Fruit fly (Drosophila melanogaster) whole organism: ENCODE data around the gene Csas.

Experiments
- CG8478 ChIP-seq: fragments of >200 bp; optimal IDR thresholded peaks from 2 replicates; lab custom pipeline; 2018; ENCODE audit warnings: inconsistent platforms
- Dll ChIP-seq: fragments of >200 bp; optimal IDR thresholded peaks from 2 replicates; lab custom pipeline; 2017
- EcR ChIP-seq, 2 experiments: fragments of >200 bp; optimal IDR thresholded peaks; 2 replicates each; lab custom pipeline; 2017; ENCODE audit warnings: missing biosample characterization in 2 of 2, missing genetic modification characterization in 2 of 2, missing genetic modification reagents in 2 of 2
- pan ChIP-seq: fragments of >200 bp; optimal IDR thresholded peaks from 2 replicates; lab custom pipeline; 2017
- psq ChIP-seq: fragments of >200 bp; optimal IDR thresholded peaks from 2 replicates; lab custom pipeline; 2017
- usp ChIP-seq: fragments of >200 bp; optimal IDR thresholded peaks from 2 replicates; lab custom pipeline; 2017; ENCODE audit warnings: missing biosample characterization, missing genetic modification characterization, mixed read lengths

Gene Csas

DNA sequence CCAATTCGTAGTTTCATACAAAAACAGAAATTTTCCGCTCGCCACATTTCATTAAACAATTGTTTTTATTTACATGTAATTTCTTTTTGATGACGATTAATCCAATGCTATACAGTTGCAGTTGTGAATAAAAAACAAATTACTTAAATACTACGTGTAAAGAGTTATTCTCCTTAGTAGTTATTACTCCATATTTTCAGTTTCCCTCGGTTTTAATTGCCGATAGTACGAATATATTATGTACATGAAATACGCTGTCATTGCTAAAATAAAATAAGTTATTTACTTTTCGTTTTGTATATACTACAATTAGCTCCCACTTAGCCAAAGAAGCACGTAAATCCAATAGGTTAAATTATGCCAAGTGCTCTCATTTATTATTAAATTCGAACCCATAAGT lies 35.2 kb downstream of the Csas start, which contains the start of gene CG42655:
Gene CG42655, minus strand, starts transcription at position 101 of the 400 bp plus-strand sequence.
- TF ChIP-seq pan (lab: Kevin White, UChicago) (no peak), CG8478 (no peak), Dll (lab: Kevin White, UChicago) (no peak), usp (no peak), EcR (GFP tag; optimal IDR thresholded peaks at IDR 0.05; lab: Kevin White, UChicago) (no peak), psq (lab: Kevin White, UChicago) (no peak)

DNA sequence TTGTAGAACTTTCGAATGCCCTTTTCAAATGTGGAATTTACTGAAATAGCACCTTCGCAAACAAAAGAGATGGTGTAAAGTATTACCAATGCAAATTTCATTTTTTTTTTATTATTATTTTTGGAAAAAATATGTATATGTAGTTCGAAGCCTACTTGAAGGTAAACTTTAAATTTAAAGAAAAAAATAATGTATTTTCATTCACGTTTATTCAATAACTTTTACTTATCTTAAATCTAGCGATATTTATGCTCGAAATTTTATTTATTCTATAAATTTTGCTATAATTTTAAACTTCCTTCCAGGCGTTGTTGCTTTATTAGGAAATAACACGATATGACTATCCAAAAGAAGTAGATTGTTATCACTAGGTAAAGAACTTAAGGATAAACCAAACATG lies 36.1 kb downstream of the Csas start, which contains the start of gene CG33710:
Gene CG33710, minus strand, starts transcription at position 101 of the 400 bp plus-strand sequence.
- no peak for TF ChIP-seq pan (lab: Kevin White, UChicago)
- no peak for TF ChIP-seq usp
- TF ChIP-seq psq (lab: Kevin White, UChicago): no peak
- TF ChIP-seq Dll (lab: Kevin White, UChicago): no peak
- no peak for TF ChIP-seq CG8478
- TF ChIP-seq EcR (GFP tag; optimal IDR thresholded peaks at IDR 0.05; lab: Kevin White, UChicago): no peak

DNA sequence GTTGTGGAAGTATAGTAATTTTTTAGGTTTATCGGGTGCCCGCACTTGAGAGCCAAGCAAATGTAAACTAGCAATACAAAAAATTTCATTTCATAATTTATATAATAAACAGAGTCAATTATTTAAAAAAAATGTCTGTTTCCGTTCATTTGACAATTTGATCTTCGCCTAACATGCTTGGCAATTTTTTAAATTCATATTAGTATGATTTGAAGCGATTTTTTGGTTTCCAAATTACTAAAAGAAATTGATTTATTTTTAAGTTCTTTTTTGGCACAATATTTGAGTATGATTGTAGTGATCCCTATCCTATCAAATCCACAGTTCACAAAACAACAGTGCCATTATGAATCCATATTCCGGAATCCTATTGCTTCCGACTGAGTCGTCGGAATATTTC lies 36.9 kb downstream of the Csas start, which contains the start of gene CG34258:
Gene CG34258, minus strand, starts transcription at position 101 of the 400 bp plus-strand sequence.
- TF ChIP-seq pan (lab: Kevin White, UChicago): no peak
- no peak for TF ChIP-seq EcR (GFP tag; optimal IDR thresholded peaks at IDR 0.05; lab: Kevin White, UChicago)
- no peak for TF ChIP-seq psq (lab: Kevin White, UChicago)
- no peak for TF ChIP-seq usp
- no peak for TF ChIP-seq CG8478
- no peak for TF ChIP-seq Dll (lab: Kevin White, UChicago)

- TF ChIP-seq Dll (lab: Kevin White, UChicago) (no peak), usp (no peak), psq (lab: Kevin White, UChicago) (no peak), pan (lab: Kevin White, UChicago) (no peak), EcR (GFP tag; optimal IDR thresholded peaks at IDR 0.05; lab: Kevin White, UChicago) (no peak), CG8478 (no peak)
Measured at dm6 chr3L:19951035-19951434, 37.8 kb downstream of the Csas start, which contains the start of gene CG32219. Gene CG32219 (minus strand): TSS chr3L:19951135.

DNA sequence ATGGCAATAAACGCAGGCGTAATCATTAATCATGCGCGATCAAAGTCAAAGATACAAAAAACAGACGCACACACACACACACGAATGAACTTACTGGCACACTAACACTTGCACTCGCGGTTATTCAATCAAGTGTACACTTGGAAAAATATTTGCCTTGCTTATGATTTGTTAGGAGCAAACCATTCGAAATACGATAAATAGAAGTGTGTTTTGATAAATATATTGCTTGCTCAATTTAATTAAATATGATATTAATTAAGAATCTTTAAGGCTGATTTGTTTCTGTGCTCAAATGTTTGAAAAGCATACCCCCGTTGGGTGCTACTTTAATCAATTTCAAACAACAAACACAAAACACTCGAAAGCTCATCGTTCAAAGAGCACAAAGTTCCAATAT lies 43.3 kb downstream of the Csas start:
- TF ChIP-seq psq (lab: Kevin White, UChicago): no peak
- TF ChIP-seq CG8478: no peak
- TF ChIP-seq usp: no peak
- TF ChIP-seq pan (lab: Kevin White, UChicago): no peak
- no peak for TF ChIP-seq EcR (GFP tag; optimal IDR thresholded peaks at IDR 0.05; lab: Kevin White, UChicago)
- no peak for TF ChIP-seq Dll (lab: Kevin White, UChicago)

DNA sequence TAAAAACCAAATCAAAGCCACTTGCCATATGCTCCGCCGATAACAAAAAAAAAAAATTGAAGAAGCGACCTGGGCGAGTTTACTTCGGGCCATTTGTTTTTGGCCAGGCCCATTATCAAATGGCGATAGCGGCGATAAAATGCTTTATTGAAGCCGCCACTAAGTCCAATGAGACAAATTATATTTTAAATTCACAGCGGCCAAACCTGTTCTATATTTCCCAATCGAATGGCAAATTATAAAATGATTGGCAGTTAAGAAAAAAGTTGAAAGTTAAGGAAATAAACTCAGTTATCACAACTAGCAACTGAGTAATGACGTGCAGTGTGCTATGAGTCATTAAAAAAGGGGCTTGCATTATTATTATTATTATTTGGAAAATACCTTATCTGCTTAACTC lies 47.6 kb downstream of the Csas start:
- TF ChIP-seq CG8478 (no peak), Dll (lab: Kevin White, UChicago) (no peak), pan (lab: Kevin White, UChicago) (no peak), usp (no peak)

dm6 chr3L:19940349-19940748 lies 48.4 kb downstream of the Csas start:
- TF ChIP-seq CG8478: no peak
- no peak for TF ChIP-seq psq (lab: Kevin White, UChicago)
- TF ChIP-seq pan (lab: Kevin White, UChicago): no peak
- TF ChIP-seq usp: no peak
- no peak for TF ChIP-seq EcR (GFP tag; optimal IDR thresholded peaks at IDR 0.05; lab: Kevin White, UChicago)
- TF ChIP-seq Dll (lab: Kevin White, UChicago): no peak

- TF ChIP-seq usp (no peak), CG8478 (no peak), pan (lab: Kevin White, UChicago) (no peak), psq (lab: Kevin White, UChicago) (no peak), Dll (lab: Kevin White, UChicago) (no peak), EcR (GFP tag; optimal IDR thresholded peaks at IDR 0.05; lab: Kevin White, UChicago) (no peak)
Measured at dm6 chr3L:19939024-19939423, 49.8 kb downstream of the Csas start, which contains the start of gene Ac76E. Gene Ac76E (plus strand): TSS chr3L:19939287.
